Worm (Caenorhabditis elegans) whole organism, L4 larva: ENCODE data around the gene slc-9B.1.

Experiments
- F10B5.3 ChIP-seq: sonication (generic microtip); optimal IDR thresholded peaks from 2 replicates; lab custom pipeline; 2016; ENCODE audit warnings: mild to moderate bottlenecking, missing genetic modification characterization, missing compliant biosample characterization
- aha-1 ChIP-seq: fragments of 150-350 bp; peaks from one replicate; lab custom pipeline; 2014; ENCODE audit warnings: missing biosample characterization, missing genetic modification characterization
- ama-1 ChIP-seq: fragments of 150-350 bp; optimal IDR thresholded peaks from 2 replicates; lab custom pipeline; 2014; ENCODE audit warnings: inconsistent platforms, mixed read lengths
- lsy-2 ChIP-seq, 2 experiments: fragments of 150-350 bp in 1 of 2; sonication (generic microtip) in 1 of 2; optimal IDR thresholded peaks; 2 replicates each; lab custom pipeline; 2014 to 2017; ENCODE audit warnings: missing biosample characterization in 2 of 2, missing genetic modification characterization in 2 of 2
- ztf-11 ChIP-seq: fragments of 150-350 bp; optimal IDR thresholded peaks from 2 replicates; lab custom pipeline; 2014; ENCODE audit warnings: missing biosample characterization, missing genetic modification characterization

DNA sequence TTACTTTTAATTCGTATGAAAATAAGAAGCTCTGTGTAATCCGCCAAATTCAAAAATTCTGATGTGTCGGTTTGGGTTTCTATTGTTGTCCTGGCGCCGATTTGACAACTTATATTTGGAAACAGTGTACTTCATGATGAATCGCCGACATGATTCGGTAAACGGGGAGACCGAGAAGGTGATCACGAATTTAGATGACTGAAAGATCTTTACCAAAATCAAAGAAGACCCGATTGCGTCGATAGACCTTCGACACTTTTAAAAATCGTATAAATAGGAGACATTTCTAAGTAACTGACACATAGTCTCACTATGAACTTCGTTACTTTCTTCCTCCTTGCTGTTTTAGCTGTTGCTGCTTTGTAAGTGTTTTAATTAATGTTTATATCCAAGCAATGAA, 23.0 kb downstream of the slc-9B.1 start, which contains the start of gene fip-5:
- peak; percentile 0 for TF ChIP-seq aha-1 (tag; lab: Kevin White, UChicago)
- no peak for TF ChIP-seq ztf-11 (tag; lab: Kevin White, UChicago)
- TF ChIP-seq ama-1 (lab: Kevin White, UChicago) = no peak
- TF ChIP-seq F10B5.3 (tag; lab: Kevin White, UChicago) = no peak
- TF ChIP-seq lsy-2 (tag; optimal IDR thresholded peaks at IDR 0.05; lab: Kevin White, UChicago) = no peak
